Fruit fly (Drosophila melanogaster): ENCODE results near the gene CG18547.

DNA sequence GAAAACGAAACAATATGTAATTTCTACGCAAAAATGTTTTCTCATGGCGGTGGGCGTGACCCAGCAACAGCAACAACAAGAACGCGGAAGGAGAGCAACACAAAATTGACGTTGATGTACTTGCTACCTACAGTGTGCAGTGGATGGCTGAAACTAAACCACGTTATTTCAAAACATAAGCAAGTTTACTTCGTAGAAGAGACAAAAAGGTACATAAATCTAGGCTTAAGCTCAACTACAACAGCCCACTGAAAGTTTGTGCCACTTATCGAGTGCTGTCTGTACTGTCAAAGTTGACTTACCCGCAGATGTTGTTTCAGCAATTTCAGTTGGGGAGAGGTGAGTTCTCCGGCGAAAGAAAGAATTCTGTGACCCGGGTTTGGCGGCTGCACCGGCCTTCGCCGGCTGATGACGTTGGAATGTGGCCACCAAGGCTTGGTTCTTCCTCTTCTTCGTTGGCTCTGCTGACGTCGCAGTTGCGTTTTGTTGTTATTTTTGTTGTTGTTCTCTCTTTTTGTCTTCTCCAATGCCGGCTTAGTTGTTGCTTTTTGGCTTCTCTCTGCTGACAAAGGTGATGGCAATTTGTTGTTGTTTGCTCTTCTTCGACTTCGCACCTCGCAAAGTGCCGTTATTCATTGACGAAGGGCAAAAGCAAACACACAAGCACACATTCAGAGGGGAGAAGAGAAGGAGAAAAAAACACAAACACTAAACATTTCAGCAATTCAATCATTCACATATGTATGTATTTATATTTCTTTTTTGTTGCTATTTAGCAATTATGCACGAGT is 32.9 kb downstream of the CG18547 start:
- TF ChIP-seq Dfd (GFP tag; optimal IDR thresholded peaks at IDR 0.05) (no peak), dl (GFP tag; optimal IDR thresholded peaks at IDR 0.05; ENCODE audit: insufficient read depth in 1 of 2, partially characterized antibody in 2 of 2) (no peak), Hnf4 (GFP tag; optimal IDR thresholded peaks at IDR 0.05) (peak; percentile 49), dmrt93B (GFP tag; optimal IDR thresholded peaks at IDR 0.05) (peak; percentile 52), ey (GFP tag; optimal IDR thresholded peaks at IDR 0.05) (peak; percentile 74), h (GFP tag; optimal IDR thresholded peaks at IDR 0.05) (peak; percentile 67), br (GFP tag; optimal IDR thresholded peaks at IDR 0.05) (peak; percentile 53), usp (GFP tag; optimal IDR thresholded peaks at IDR 0.05) (no peak), pan (optimal IDR thresholded peaks at IDR 0.05) (no peak), Hr78 (GFP tag; optimal IDR thresholded peaks at IDR 0.05) (no peak)

Data from whole organism, wandering third instar larva.